In the genomic region with DNA sequence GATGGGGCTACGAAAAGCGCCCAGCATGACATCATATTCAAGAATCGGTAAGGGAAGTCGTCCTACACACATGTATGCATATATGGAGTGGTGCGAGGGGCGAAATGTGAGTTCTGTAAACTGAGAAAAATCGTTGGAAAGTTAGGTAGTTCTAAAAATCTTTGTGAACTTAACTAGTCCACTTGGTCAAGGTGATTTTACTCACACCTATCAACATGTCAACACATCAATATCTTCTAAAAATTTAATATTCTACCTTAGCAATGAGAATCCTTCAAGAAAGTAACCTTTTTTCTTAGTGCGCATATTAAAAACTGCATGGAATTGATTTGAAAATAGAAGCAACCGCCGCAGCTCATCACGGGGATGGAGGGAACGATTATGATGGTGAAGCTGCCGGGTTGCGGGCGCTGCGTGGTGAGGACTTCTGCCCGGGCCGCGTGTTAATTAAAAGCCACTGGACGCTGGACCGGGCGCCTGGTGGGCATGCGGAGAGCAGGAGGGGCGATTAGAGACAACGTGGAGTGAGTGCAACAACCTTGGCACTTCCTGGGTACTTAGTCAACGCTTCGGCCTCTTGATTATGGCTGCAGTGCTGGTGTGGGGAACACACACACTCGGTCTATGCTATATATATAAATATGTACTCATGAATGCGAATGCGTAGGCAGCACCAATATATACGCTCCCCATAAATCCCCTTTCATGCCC, we compare ENCODE assay signal across 2 fruit fly cellular contexts.
A peak's percentile ranks its signal among the peaks of the same experiment; 100 is the strongest.
TF ChIP-seq lines count a peak whose summit lies in the region.

No protein-coding gene starts in this region.

TF ChIP-seq in whole organism, embryonic, 481 proteins besides CTCF, POLR2A, EP300 and RAD21 (continued from another document):
- peak; percentile 30 for TF ChIP-seq Med (GFP tag; lab: Kevin White, UChicago)
- peak; percentile 12 for TF ChIP-seq sens (GFP tag; lab: Kevin White, UChicago)
- 0 out of 2 replicates have a peak, but pooled peaks have one; percentile 33 for TF ChIP-seq Drgx (GFP tag; IDR thresholded peaks at IDR 0.05; lab: Robert Waterston, UW)
- peak; percentile 16; the same call in 1 of the 2 replicates for TF ChIP-seq Xrp1 (GFP tag; IDR thresholded peaks at IDR 0.05; lab: Robert Waterston, UW)
- no peak for TF ChIP-seq yki (optimal IDR thresholded peaks at IDR 0.05; lab: Kevin White, UChicago)
- peak; percentile 87 for TF ChIP-seq CG18476 (GFP tag; optimal IDR thresholded peaks at IDR 0.05; lab: Kevin White, UChicago)
- peak; percentile 31 for TF ChIP-seq phol (tag; optimal IDR thresholded peaks at IDR 0.05; lab: Kevin White, UChicago)
- TF ChIP-seq CG2712 (tag; optimal IDR thresholded peaks at IDR 0.05; lab: Kevin White, UChicago) = peak; percentile 1
- TF ChIP-seq so (GFP tag; IDR thresholded peaks at IDR 0.05; lab: Robert Waterston, UW) = no peak
- 0 out of 3 replicates have a peak, but pooled peaks have one; percentile 12 for TF ChIP-seq zfh1 (GFP tag; IDR thresholded peaks at IDR 0.05; lab: Robert Waterston, UW)
- TF ChIP-seq pho (GFP tag; optimal IDR thresholded peaks at IDR 0.05; lab: Kevin White, UChicago) = no peak

TF ChIP-seq in whole organism, prepupa, 60 proteins besides CTCF, POLR2A, EP300 and RAD21 (continued from another document):
- TF ChIP-seq CG1621 (tag; optimal IDR thresholded peaks at IDR 0.05; lab: Kevin White, UChicago) = no peak
- peak; percentile 49 for TF ChIP-seq Eip75B (GFP tag; optimal IDR thresholded peaks at IDR 0.05; lab: Kevin White, UChicago)
- peak; percentile 50 for TF ChIP-seq Ets96B (tag; optimal IDR thresholded peaks at IDR 0.05; lab: Kevin White, UChicago)
- TF ChIP-seq CG31627 (GFP tag; optimal IDR thresholded peaks at IDR 0.05; lab: Kevin White, UChicago) = peak; percentile 26
- no peak for TF ChIP-seq Sox102F (GFP tag; optimal IDR thresholded peaks at IDR 0.05; lab: Kevin White, UChicago)
- TF ChIP-seq cyc (GFP tag; optimal IDR thresholded peaks at IDR 0.05; lab: Kevin White, UChicago) = peak; percentile 8
- TF ChIP-seq vri (GFP tag; optimal IDR thresholded peaks at IDR 0.05; lab: Kevin White, UChicago) = peak; percentile 11
- TF ChIP-seq CG11294 (GFP tag; IDR thresholded peaks at IDR 0.05; lab: Robert Waterston, UW) = no peak
- no peak for TF ChIP-seq CG7368 (GFP tag; optimal IDR thresholded peaks at IDR 0.05; lab: Kevin White, UChicago)
- TF ChIP-seq dsx (GFP tag; optimal IDR thresholded peaks at IDR 0.05; lab: Kevin White, UChicago; ENCODE audit: poor library complexity, severe bottlenecking) = peak; percentile 16
- peak; percentile 38 for TF ChIP-seq fd59A (GFP tag; optimal IDR thresholded peaks at IDR 0.05; lab: Kevin White, UChicago)
- peak; percentile 83 for TF ChIP-seq Eip78C (GFP tag; lab: Kevin White, UChicago)
- TF ChIP-seq Lpt (GFP tag; optimal IDR thresholded peaks at IDR 0.05; lab: Kevin White, UChicago) = peak; percentile 49
- no peak for TF ChIP-seq Smox (GFP tag; optimal IDR thresholded peaks at IDR 0.05; lab: Kevin White, UChicago)
- TF ChIP-seq acj6 (GFP tag; optimal IDR thresholded peaks at IDR 0.05; lab: Kevin White, UChicago) = peak; percentile 31
- TF ChIP-seq Gug (GFP tag; IDR thresholded peaks at IDR 0.05; lab: Robert Waterston, UW) = no peak
- peak; percentile 39 for TF ChIP-seq CG6808 (GFP tag; optimal IDR thresholded peaks at IDR 0.05; lab: Kevin White, UChicago)
- TF ChIP-seq CG8319 (GFP tag; optimal IDR thresholded peaks at IDR 0.05; lab: Kevin White, UChicago) = no peak
- peak; percentile 44 for TF ChIP-seq OdsH (GFP tag; optimal IDR thresholded peaks at IDR 0.05; lab: Kevin White, UChicago)
- TF ChIP-seq CG6792 (GFP tag; optimal IDR thresholded peaks at IDR 0.05; lab: Kevin White, UChicago) = no peak
- 0 out of 2 replicates have a peak, but pooled peaks have one; percentile 16 for TF ChIP-seq CG15336 (GFP tag; IDR thresholded peaks at IDR 0.05; lab: Robert Waterston, UW)
- TF ChIP-seq salr (GFP tag; optimal IDR thresholded peaks at IDR 0.05; lab: Kevin White, UChicago) = peak in 1 of 2 experiments; percentile 58
- TF ChIP-seq Met (GFP tag; optimal IDR thresholded peaks at IDR 0.05; lab: Kevin White, UChicago) = peak; percentile 25
- TF ChIP-seq fkh (GFP tag; optimal IDR thresholded peaks at IDR 0.05; lab: Kevin White, UChicago) = no peak
- TF ChIP-seq CG6854 (GFP tag; optimal IDR thresholded peaks at IDR 0.05; lab: Kevin White, UChicago) = no peak
- peak; percentile 42 for TF ChIP-seq CG10669 (GFP tag; optimal IDR thresholded peaks at IDR 0.05; lab: Kevin White, UChicago)
- no peak for TF ChIP-seq CG16779 (tag; optimal IDR thresholded peaks at IDR 0.05; lab: Kevin White, UChicago)
- no peak for TF ChIP-seq Hr38 (GFP tag; optimal IDR thresholded peaks at IDR 0.05; lab: Kevin White, UChicago)
- peak; percentile 41 for TF ChIP-seq Hr39 (GFP tag; optimal IDR thresholded peaks at IDR 0.05; lab: Kevin White, UChicago)
- peak; percentile 54 for TF ChIP-seq CG10631 (GFP tag; optimal IDR thresholded peaks at IDR 0.05; lab: Kevin White, UChicago)
- TF ChIP-seq Eip93F (GFP tag; optimal IDR thresholded peaks at IDR 0.05; lab: Kevin White, UChicago) = no peak
- peak; percentile 62 for TF ChIP-seq CG32006 (GFP tag; optimal IDR thresholded peaks at IDR 0.05; lab: Kevin White, UChicago)
- TF ChIP-seq Sox14 (GFP tag; optimal IDR thresholded peaks at IDR 0.05; lab: Kevin White, UChicago) = peak; percentile 57
- TF ChIP-seq CG4318 (GFP tag; optimal IDR thresholded peaks at IDR 0.05; lab: Kevin White, UChicago) = peak; percentile 37
- peak; percentile 76 for TF ChIP-seq svp (GFP tag; lab: Kevin White, UChicago)
- TF ChIP-seq esn (GFP tag; optimal IDR thresholded peaks at IDR 0.05; lab: Kevin White, UChicago) = peak; percentile 19
- peak; percentile 42 for TF ChIP-seq pdm3 (GFP tag; optimal IDR thresholded peaks at IDR 0.05; lab: Kevin White, UChicago)
- TF ChIP-seq CG11762 (GFP tag; optimal IDR thresholded peaks at IDR 0.05; lab: Kevin White, UChicago; ENCODE audit: insufficient read depth) = no peak
